Comparison of ENCODE assay signal across 4 fruit fly cellular contexts in genomic region chrX:10804042-10804441, dm6.
A peak's percentile ranks its signal among the peaks of the same experiment; 100 is the strongest.
TF ChIP-seq lines count a peak whose summit lies in the region.

No protein-coding gene starts in this region.

- TF ChIP-seq CTCF in whole organism, embryonic (GFP tag; optimal IDR thresholded peaks at IDR 0.05; lab: Kevin White, UChicago), result no peak

TF ChIP-seq in whole organism, embryonic, 481 proteins besides CTCF, POLR2A, EP300 and RAD21:
- TF ChIP-seq CG13296 (GFP tag; optimal IDR thresholded peaks at IDR 0.05; lab: Kevin White, UChicago) (no peak), Hmr (GFP tag; optimal IDR thresholded peaks at IDR 0.05; lab: Kevin White, UChicago) (no peak), Asciz (GFP tag; optimal IDR thresholded peaks at IDR 0.05; lab: Kevin White, UChicago) (no peak), CG11398 (GFP tag; optimal IDR thresholded peaks at IDR 0.05; lab: Kevin White, UChicago) (no peak), Hr3 (GFP tag; optimal IDR thresholded peaks at IDR 0.05; lab: Kevin White, UChicago) (no peak), Dp (GFP tag; optimal IDR thresholded peaks at IDR 0.05; lab: Kevin White, UChicago) (no peak), Dip2 (GFP tag; IDR thresholded peaks at IDR 0.05; lab: Robert Waterston, UW) (no peak), Med (GFP tag; lab: Kevin White, UChicago) (peak; percentile 74), Gug (GFP tag; IDR thresholded peaks at IDR 0.05; lab: Robert Waterston, UW) (no peak), sens (GFP tag; lab: Kevin White, UChicago) (peak; percentile 62), tap (tag; optimal IDR thresholded peaks at IDR 0.05; lab: Kevin White, UChicago) (no peak), MESR4 (GFP tag; optimal IDR thresholded peaks at IDR 0.05; lab: Kevin White, UChicago) (no peak), tna (GFP tag; IDR thresholded peaks at IDR 0.05; lab: Robert Waterston, UW; ENCODE audit: partially characterized antibody) (no peak), PHDP (tag; optimal IDR thresholded peaks at IDR 0.05; lab: Kevin White, UChicago) (no peak), Drgx (GFP tag; IDR thresholded peaks at IDR 0.05; lab: Robert Waterston, UW) (peak; percentile 40), Pdp1 (GFP tag; optimal IDR thresholded peaks at IDR 0.05; lab: Kevin White, UChicago) (no peak), CG17186 (GFP tag; optimal IDR thresholded peaks at IDR 0.05; lab: Kevin White, UChicago) (no peak), CG11696 (GFP tag; IDR thresholded peaks at IDR 0.05; lab: Robert Waterston, UW) (0 out of 2 replicates have a peak, but pooled peaks have one; percentile 5), seq (GFP tag; IDR thresholded peaks at IDR 0.05; lab: Robert Waterston, UW) (0 out of 2 replicates have a peak, but pooled peaks have one; percentile 6), gem (tag; optimal IDR thresholded peaks at IDR 0.05; lab: Kevin White, UChicago) (no peak), CG9932 (GFP tag; IDR thresholded peaks at IDR 0.05; lab: Robert Waterston, UW) (no peak), CG2116 (GFP tag; optimal IDR thresholded peaks at IDR 0.05; lab: Kevin White, UChicago) (no peak), Hmx (GFP tag; optimal IDR thresholded peaks at IDR 0.05; lab: Kevin White, UChicago) (no peak), h (optimal IDR thresholded peaks at IDR 0.05; lab: Kevin White, UChicago) (no peak)

TF ChIP-seq in whole organism, prepupa, 60 proteins besides CTCF, POLR2A, EP300 and RAD21 (continues in another document):
- TF ChIP-seq CG1621 (tag; optimal IDR thresholded peaks at IDR 0.05; lab: Kevin White, UChicago) (no peak), CG10631 (GFP tag; optimal IDR thresholded peaks at IDR 0.05; lab: Kevin White, UChicago) (no peak), CG6808 (GFP tag; optimal IDR thresholded peaks at IDR 0.05; lab: Kevin White, UChicago) (no peak), Hr4 (GFP tag; optimal IDR thresholded peaks at IDR 0.05; lab: Kevin White, UChicago) (peak; percentile 48), spab (GFP tag; optimal IDR thresholded peaks at IDR 0.05; lab: Kevin White, UChicago) (no peak), Hr39 (GFP tag; optimal IDR thresholded peaks at IDR 0.05; lab: Kevin White, UChicago) (peak; percentile 46), Smox (GFP tag; optimal IDR thresholded peaks at IDR 0.05; lab: Kevin White, UChicago) (peak; percentile 19), Eip93F (GFP tag; optimal IDR thresholded peaks at IDR 0.05; lab: Kevin White, UChicago) (no peak), CG11902 (GFP tag; optimal IDR thresholded peaks at IDR 0.05; lab: Kevin White, UChicago) (no peak), Blimp-1 (GFP tag; optimal IDR thresholded peaks at IDR 0.05; lab: Kevin White, UChicago) (no peak), CG10669 (GFP tag; optimal IDR thresholded peaks at IDR 0.05; lab: Kevin White, UChicago) (peak; percentile 0), CG6163 (GFP tag; IDR thresholded peaks at IDR 0.05; lab: Robert Waterston, UW) (peak; percentile 64; the same call in 2 of the 3 replicates), CG16779 (tag; optimal IDR thresholded peaks at IDR 0.05; lab: Kevin White, UChicago) (no peak), Lpt (GFP tag; optimal IDR thresholded peaks at IDR 0.05; lab: Kevin White, UChicago) (no peak), topi (GFP tag; optimal IDR thresholded peaks at IDR 0.05; lab: Kevin White, UChicago) (peak; percentile 14), esn (GFP tag; optimal IDR thresholded peaks at IDR 0.05; lab: Kevin White, UChicago) (peak; percentile 37), achi (GFP tag; optimal IDR thresholded peaks at IDR 0.05; lab: Kevin White, UChicago) (peak; percentile 4), OdsH (GFP tag; optimal IDR thresholded peaks at IDR 0.05; lab: Kevin White, UChicago) (peak; percentile 5), Eip75B (GFP tag; optimal IDR thresholded peaks at IDR 0.05; lab: Kevin White, UChicago) (no peak), dac (GFP tag; optimal IDR thresholded peaks at IDR 0.05; lab: Kevin White, UChicago) (no peak), pdm3 (GFP tag; optimal IDR thresholded peaks at IDR 0.05; lab: Kevin White, UChicago) (peak; percentile 24), svp (GFP tag; lab: Kevin White, UChicago) (peak; percentile 65), cyc (GFP tag; optimal IDR thresholded peaks at IDR 0.05; lab: Kevin White, UChicago) (peak; percentile 30), Met (GFP tag; optimal IDR thresholded peaks at IDR 0.05; lab: Kevin White, UChicago) (peak; percentile 35), Eip78C (GFP tag; lab: Kevin White, UChicago) (peak; percentile 51)

TF ChIP-seq in whole organism, pupa, 21 proteins besides CTCF, POLR2A, EP300 and RAD21:
- peak; percentile 46 for TF ChIP-seq Ets98B (GFP tag; IDR thresholded peaks at IDR 0.05; lab: Robert Waterston, UW)
- 0 out of 3 replicates have a peak, but pooled peaks have one; percentile 20 for TF ChIP-seq fd96Ca (GFP tag; IDR thresholded peaks at IDR 0.05; lab: Robert Waterston, UW)
- peak; percentile 48 for TF ChIP-seq CG32121 (GFP tag; IDR thresholded peaks at IDR 0.05; lab: Robert Waterston, UW)
- TF ChIP-seq gl (tag; optimal IDR thresholded peaks at IDR 0.05; lab: Kevin White, UChicago), result no peak
- TF ChIP-seq CG4496 (GFP tag; IDR thresholded peaks at IDR 0.05; lab: Robert Waterston, UW), result peak; percentile 65; the same call in 2 of the 3 replicates
- no peak for TF ChIP-seq CG17806 (tag; optimal IDR thresholded peaks at IDR 0.05; lab: Kevin White, UChicago)

TF ChIP-seq in whole organism, wandering third instar larva, 38 proteins besides CTCF, POLR2A, EP300 and RAD21:
- TF ChIP-seq Sp1 (GFP tag; optimal IDR thresholded peaks at IDR 0.05; lab: Kevin White, UChicago) (no peak), rgr (GFP tag; optimal IDR thresholded peaks at IDR 0.05; lab: Kevin White, UChicago) (peak; percentile 14), foxo (GFP tag; optimal IDR thresholded peaks at IDR 0.05; lab: Kevin White, UChicago) (peak in 1 of 2 experiments; percentile 27), Dfd (GFP tag; optimal IDR thresholded peaks at IDR 0.05; lab: Kevin White, UChicago) (no peak), fru (GFP tag; optimal IDR thresholded peaks at IDR 0.05; lab: Kevin White, UChicago) (peak; percentile 1), h (GFP tag; optimal IDR thresholded peaks at IDR 0.05; lab: Kevin White, UChicago) (peak; percentile 2)

Comparison
In these comparisons a context has a peak if more than half of its experiments do, and no peak if none do; other contexts are left out.
1. Of the 7 proteins assayed by ChIP-seq in both whole organism, embryonic and whole organism, prepupa: peak only in whole organism, embryonic: none; only in whole organism, prepupa: Hr39 and Sox102F; in both: none; in neither: 5.